Fruit fly (Drosophila melanogaster) whole organism, embryonic: ENCODE data around the gene Usp30.

ENCODE experiments used
- B-H2 ChIP-seq: fragments of 200-800 bp; sonication (Bioruptor generic); optimal IDR thresholded peaks from 2 replicates; lab custom pipeline; 2018; ENCODE audit warnings: missing biosample characterization, mild to moderate bottlenecking, missing genetic modification characterization
- Bdp1 ChIP-seq: fragments of 200-800 bp; sonication (Bioruptor generic); optimal IDR thresholded peaks from 3 replicates; lab custom pipeline; 2016; ENCODE audit warnings: missing biosample characterization, missing genetic modification characterization
- CG10979 ChIP-seq: fragments of 200-800 bp; sonication (Bioruptor generic); optimal IDR thresholded peaks from 2 replicates; lab custom pipeline; 2018; ENCODE audit warnings: missing biosample characterization, mild to moderate bottlenecking, missing genetic modification characterization, moderate library complexity
- CG13287 ChIP-seq: fragments of 200-800 bp; sonication (Bioruptor generic); IDR thresholded peaks from 2 replicates; pipeline ENCODE4 v1.3.6; 2022; ENCODE audit warnings: missing biosample characterization, missing genetic modification characterization; ENCODE audit not compliant: partially characterized antibody
- CG13894 ChIP-seq: fragments of 200-800 bp; sonication (Bioruptor generic); optimal IDR thresholded peaks from 3 replicates; lab custom pipeline; 2018; ENCODE audit warnings: missing biosample characterization, mild to moderate bottlenecking, missing genetic modification characterization, moderate library complexity
- CG14860 ChIP-seq: fragments of 200-800 bp; sonication (Bioruptor generic); IDR thresholded peaks from 3 replicates; pipeline ENCODE4 v1.3.6; 2022; ENCODE audit warnings: missing biosample characterization, missing genetic modification characterization; ENCODE audit not compliant: partially characterized antibody
- CG15479 ChIP-seq: fragments of 200-800 bp; sonication (Bioruptor generic); optimal IDR thresholded peaks from 3 replicates; lab custom pipeline; 2019; ENCODE audit warnings: missing biosample characterization, mild to moderate bottlenecking, missing genetic modification characterization, moderate library complexity
- CG16863 ChIP-seq: fragments of 200-800 bp; sonication (Bioruptor generic); optimal IDR thresholded peaks from 3 replicates; lab custom pipeline; 2016; ENCODE audit warnings: missing biosample characterization, missing genetic modification characterization
- CG17361 ChIP-seq: fragments of 200-800 bp; sonication (Bioruptor generic); IDR thresholded peaks from 3 replicates; pipeline ENCODE4 v1.3.6; 2022; ENCODE audit warnings: missing biosample characterization, missing genetic modification characterization
- CG30403 ChIP-seq: fragments of 200-800 bp; sonication (Bioruptor generic); optimal IDR thresholded peaks from 3 replicates; lab custom pipeline; 2016; ENCODE audit warnings: missing biosample characterization, missing genetic modification characterization
- CG32532 ChIP-seq: fragments of 200-800 bp; sonication (Bioruptor generic); IDR thresholded peaks from 2 replicates; pipeline ENCODE4 v1.3.6; 2022; ENCODE audit warnings: missing biosample characterization, missing genetic modification characterization
- CG34376 ChIP-seq: fragments of 200-800 bp; sonication (Bioruptor generic); optimal IDR thresholded peaks from 2 replicates; lab custom pipeline; 2018; ENCODE audit warnings: missing biosample characterization, mild to moderate bottlenecking, missing genetic modification characterization
- CG3847 ChIP-seq: fragments of 200-800 bp; sonication (Bioruptor generic); IDR thresholded peaks from 2 replicates; pipeline ENCODE4 v1.3.6; 2022; ENCODE audit warnings: missing biosample characterization, missing genetic modification characterization
- CG42726 ChIP-seq: fragments of 200-800 bp; sonication (Bioruptor generic); IDR thresholded peaks from 2 replicates; pipeline ENCODE4 v1.3.6; 2022; ENCODE audit warnings: missing biosample characterization, missing genetic modification characterization; ENCODE audit not compliant: partially characterized antibody
- CG6175 ChIP-seq: fragments of 200-800 bp; sonication (Bioruptor generic); IDR thresholded peaks from 3 replicates; pipeline ENCODE4 v1.3.6; 2022; ENCODE audit warnings: missing biosample characterization, missing genetic modification characterization
- D19A ChIP-seq: fragments of 200-800 bp; optimal IDR thresholded peaks from 3 replicates; lab custom pipeline; 2019; ENCODE audit warnings: missing biosample characterization, mild to moderate bottlenecking, missing genetic modification characterization, moderate library complexity
- D19B ChIP-seq: fragments of 200-800 bp; sonication (Bioruptor generic); optimal IDR thresholded peaks from 2 replicates; lab custom pipeline; 2017; ENCODE audit warnings: missing biosample characterization, mild to moderate bottlenecking, missing genetic modification characterization
- Dll ChIP-seq: fragments of 200-800 bp; sonication (Bioruptor generic); IDR thresholded peaks from 4 replicates; pipeline ENCODE4 v1.3.6; 2022; ENCODE audit warnings: missing biosample characterization, missing genetic modification characterization; ENCODE audit not compliant: partially characterized antibody
- H15 ChIP-seq: fragments of 200-800 bp; sonication (Bioruptor generic); IDR thresholded peaks from 3 replicates; pipeline ENCODE4 v1.3.6; 2022; ENCODE audit warnings: missing biosample characterization, missing genetic modification characterization
- Hr78 ChIP-seq, 2 experiments: fragments of 200-800 bp in 1 of 2; fragments of >200 bp in 1 of 2; sonication (Bioruptor generic) in 1 of 2; optimal IDR thresholded peaks; 2 replicates each; lab custom pipeline; 2017 to 2019; ENCODE audit warnings: missing biosample characterization in 2 of 2, missing genetic modification characterization in 2 of 2, mild to moderate bottlenecking in 1 of 2, moderate library complexity in 1 of 2
- Mad ChIP-seq: fragments of 200-800 bp; sonication (Bioruptor generic); optimal IDR thresholded peaks from 2 replicates; lab custom pipeline; 2016; ENCODE audit warnings: missing biosample characterization, missing genetic modification characterization
- Oli ChIP-seq: fragments of 200-800 bp; sonication (Bioruptor generic); optimal IDR thresholded peaks from 2 replicates; lab custom pipeline; 2018; ENCODE audit warnings: missing biosample characterization, mild to moderate bottlenecking, missing genetic modification characterization, moderate library complexity
- Rx ChIP-seq: fragments of 200-800 bp; sonication (Bioruptor generic); IDR thresholded peaks from 2 replicates; pipeline ENCODE4 v1.3.6; 2022; ENCODE audit warnings: missing biosample characterization, missing genetic modification characterization
- Sox102F ChIP-seq: fragments of 200-800 bp; sonication (Bioruptor generic); optimal IDR thresholded peaks from 2 replicates; lab custom pipeline; 2018; ENCODE audit warnings: missing biosample characterization, mild to moderate bottlenecking, missing genetic modification characterization, moderate library complexity
- Sry-δ ChIP-seq: fragments of 200-800 bp; sonication (Bioruptor generic); optimal IDR thresholded peaks from 2 replicates; lab custom pipeline; 2016; ENCODE audit warnings: missing biosample characterization, missing genetic modification characterization
- TFAM ChIP-seq: fragments of 200-800 bp; sonication (Bioruptor generic); optimal IDR thresholded peaks from 2 replicates; lab custom pipeline; 2017; ENCODE audit warnings: missing biosample characterization, missing genetic modification characterization, inconsistent platforms
- ap ChIP-seq: fragments of 200-800 bp; sonication (Bioruptor generic); IDR thresholded peaks from 2 replicates; pipeline ENCODE4 v1.3.6; 2022; ENCODE audit warnings: missing biosample characterization, missing genetic modification characterization
- bcd ChIP-seq: fragments of 200-800 bp; sonication (Bioruptor generic); optimal IDR thresholded peaks from 2 replicates; lab custom pipeline; 2017; ENCODE audit warnings: missing biosample characterization, mild to moderate bottlenecking, missing genetic modification characterization
- bowl ChIP-seq: fragments of 200-800 bp; sonication (Bioruptor generic); IDR thresholded peaks from 2 replicates; pipeline ENCODE4 v1.3.6; 2022; ENCODE audit warnings: missing biosample characterization, missing genetic modification characterization
- cato ChIP-seq: fragments of 200-800 bp; sonication (Bioruptor generic); optimal IDR thresholded peaks from 2 replicates; lab custom pipeline; 2016; ENCODE audit warnings: missing biosample characterization, missing genetic modification characterization, borderline replicate concordance
- cg ChIP-seq: fragments of 200-800 bp; sonication (Bioruptor generic); optimal IDR thresholded peaks from 3 replicates; lab custom pipeline; 2019; ENCODE audit warnings: missing biosample characterization, mild to moderate bottlenecking, missing genetic modification characterization, moderate library complexity
- chinmo ChIP-seq: fragments of 200-800 bp; sonication (Bioruptor generic); IDR thresholded peaks from 4 replicates; pipeline ENCODE4 v1.3.6; 2022; ENCODE audit warnings: missing biosample characterization, missing genetic modification characterization; ENCODE audit not compliant: partially characterized antibody
- en ChIP-seq: fragments of 200-800 bp; sonication (Bioruptor generic); optimal IDR thresholded peaks from 2 replicates; lab custom pipeline; 2016; ENCODE audit warnings: missing biosample characterization, missing genetic modification characterization
- grau ChIP-seq: fragments of 200-800 bp; optimal IDR thresholded peaks from 3 replicates; lab custom pipeline; 2019; ENCODE audit warnings: missing biosample characterization, mild to moderate bottlenecking, missing genetic modification characterization, moderate library complexity
- gsb ChIP-seq: fragments of 200-800 bp; sonication (Bioruptor generic); IDR thresholded peaks from 2 replicates; pipeline ENCODE4 v1.3.6; 2022; ENCODE audit warnings: missing biosample characterization, missing genetic modification characterization
- gsb-n ChIP-seq: fragments of 200-800 bp; sonication (Bioruptor generic); optimal IDR thresholded peaks from 3 replicates; lab custom pipeline; 2018; ENCODE audit warnings: missing biosample characterization, mild to moderate bottlenecking, missing genetic modification characterization
- ham ChIP-seq: fragments of 200-800 bp; sonication (Bioruptor generic); IDR thresholded peaks from 2 replicates; pipeline ENCODE4 v1.3.6; 2022; ENCODE audit warnings: missing biosample characterization, missing genetic modification characterization
- her ChIP-seq: fragments of 200-800 bp; sonication (Bioruptor generic); optimal IDR thresholded peaks from 2 replicates; lab custom pipeline; 2016; ENCODE audit warnings: missing biosample characterization, missing genetic modification characterization
- kay ChIP-seq: fragments of 200-800 bp; sonication (Bioruptor generic); optimal IDR thresholded peaks from 2 replicates; lab custom pipeline; 2016; ENCODE audit warnings: missing biosample characterization, missing genetic modification characterization
- lbe ChIP-seq: fragments of 200-800 bp; sonication (Bioruptor generic); optimal IDR thresholded peaks from 2 replicates; lab custom pipeline; 2016; ENCODE audit warnings: missing biosample characterization, mild to moderate bottlenecking, missing genetic modification characterization
- p53 ChIP-seq: fragments of 200-800 bp; sonication (Bioruptor generic); optimal IDR thresholded peaks from 2 replicates; lab custom pipeline; 2016; ENCODE audit warnings: missing biosample characterization, missing genetic modification characterization
- pita ChIP-seq: fragments of 200-800 bp; sonication (Bioruptor generic); optimal IDR thresholded peaks from 2 replicates; lab custom pipeline; 2017; ENCODE audit warnings: missing biosample characterization, mild to moderate bottlenecking, missing genetic modification characterization
- schlank ChIP-seq: fragments of 200-800 bp; sonication (Bioruptor generic); optimal IDR thresholded peaks from 2 replicates; lab custom pipeline; 2018; ENCODE audit warnings: missing biosample characterization, mild to moderate bottlenecking, missing genetic modification characterization
- sens ChIP-seq: fragments of 200-800 bp; sonication (Bioruptor generic); peaks from one replicate; lab custom pipeline; 2016; ENCODE audit warnings: missing biosample characterization, missing genetic modification characterization
- seq ChIP-seq: fragments of 200-800 bp; sonication (Bioruptor generic); IDR thresholded peaks from 2 replicates; pipeline ENCODE4 v1.3.6; 2022; ENCODE audit warnings: missing biosample characterization, missing genetic modification characterization
- slp2 ChIP-seq: fragments of 200-800 bp; sonication (Bioruptor generic); optimal IDR thresholded peaks from 2 replicates; lab custom pipeline; 2016; ENCODE audit warnings: missing biosample characterization, missing genetic modification characterization
- sqz ChIP-seq: fragments of 200-800 bp; sonication (Bioruptor generic); optimal IDR thresholded peaks from 3 replicates; lab custom pipeline; 2018; ENCODE audit warnings: missing biosample characterization, mild to moderate bottlenecking, missing genetic modification characterization
- sug ChIP-seq: fragments of 200-800 bp; optimal IDR thresholded peaks from 2 replicates; lab custom pipeline; 2019; ENCODE audit warnings: missing biosample characterization, mild to moderate bottlenecking, missing genetic modification characterization, moderate library complexity
- vvl ChIP-seq: fragments of 200-800 bp; sonication (Bioruptor generic); IDR thresholded peaks from 2 replicates; pipeline ENCODE4 v1.3.6; 2022; ENCODE audit warnings: missing biosample characterization, missing genetic modification characterization

The Usp30 gene

DNA sequence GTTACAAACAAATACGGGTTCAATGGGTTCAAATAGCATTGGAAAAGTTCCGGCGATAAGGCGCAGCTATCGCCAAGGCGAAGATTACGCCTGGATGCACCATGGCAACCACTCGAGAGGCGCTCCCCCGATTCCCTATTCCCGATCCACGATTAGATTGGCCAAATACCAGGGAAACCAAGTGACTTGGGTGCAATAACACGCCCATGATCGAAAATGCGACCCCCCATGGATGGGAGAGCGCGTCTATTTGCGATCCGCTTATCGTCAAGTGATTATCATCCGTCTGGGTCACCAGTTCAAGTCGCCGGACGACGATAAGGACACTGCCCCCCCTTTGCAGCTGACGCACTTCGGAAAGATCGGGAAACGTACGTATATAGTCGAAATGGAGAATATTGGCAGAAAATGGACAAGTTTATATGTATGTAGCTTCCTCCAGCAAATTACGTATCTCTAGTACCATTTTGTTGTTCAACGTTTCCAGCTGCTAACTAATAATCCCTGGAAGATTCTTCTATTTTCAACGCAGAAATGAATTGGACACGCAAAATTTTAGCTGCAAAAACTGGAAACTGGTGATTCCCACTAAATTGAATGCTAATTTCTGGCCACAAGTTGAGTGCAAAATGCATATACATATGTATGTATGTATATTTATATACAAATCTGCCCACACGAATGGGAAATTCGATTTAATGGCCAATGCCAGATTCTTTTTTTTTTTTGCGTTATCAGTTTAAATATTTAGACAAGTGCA, 35.6 kb upstream of the Usp30 start:
- TF ChIP-seq CG34376 (GFP tag; lab: Kevin White, UChicago) (peak; percentile 41), sens (peak; percentile 54), CG15479 (GFP tag; lab: Kevin White, UChicago) (peak; percentile 35), H15 (no peak), seq (GFP tag; lab: Robert Waterston, UW) (no peak), p53 (GFP tag; lab: Kevin White, UChicago) (no peak), chinmo (GFP tag; lab: Robert Waterston, UW) (0 out of 4 replicates have a peak, but pooled peaks have one; percentile 49), sug (tag; lab: Kevin White, UChicago) (peak; percentile 99), CG30403 (GFP tag; lab: Kevin White, UChicago) (no peak), her (no peak)

DNA sequence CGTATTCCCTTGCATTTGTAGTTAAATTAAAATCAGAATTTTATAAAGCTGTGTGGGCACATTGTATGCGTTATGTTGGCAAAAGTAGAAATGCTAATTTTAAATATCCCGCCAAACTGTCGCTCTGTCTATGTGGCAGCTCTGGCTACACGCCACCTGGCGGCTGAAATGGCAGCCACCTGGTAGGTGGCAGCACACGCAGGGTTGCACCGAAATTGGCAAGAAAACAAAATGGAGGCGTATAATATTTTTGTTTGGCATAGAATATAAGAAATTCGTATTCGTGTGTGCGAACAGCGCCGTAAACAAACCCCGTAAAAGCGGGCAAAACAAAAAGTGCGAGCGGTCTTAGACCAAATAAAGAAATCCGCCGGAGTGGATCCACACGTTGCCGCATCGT, 28.3 kb upstream of the Usp30 start, which contains the start of gene CG12236:
TSS of gene CG12236 (plus strand) at position 220 of the 400 bp plus-strand sequence.
- TF ChIP-seq lbe (GFP tag; lab: Kevin White, UChicago) (no peak), CG16863 (GFP tag; lab: Kevin White, UChicago) (no peak), Sox102F (no peak), CG14860 (GFP tag; lab: Robert Waterston, UW) (no peak), en (GFP tag; lab: Kevin White, UChicago) (no peak), CG3847 (GFP tag; lab: Robert Waterston, UW) (peak; percentile 83), Bdp1 (GFP tag; lab: Kevin White, UChicago) (no peak), cato (GFP tag; lab: Kevin White, UChicago) (no peak), cg (no peak), Mad (GFP tag; lab: Kevin White, UChicago) (peak; percentile 4), pita (GFP tag; lab: Kevin White, UChicago) (no peak), kay (GFP tag; lab: Kevin White, UChicago) (no peak), CG13894 (peak; percentile 71), Rx (GFP tag; lab: Robert Waterston, UW) (no peak), gsb (GFP tag; lab: Robert Waterston, UW) (no peak), Dll (GFP tag; lab: Robert Waterston, UW) (no peak), ham (no peak), CG6175 (GFP tag; lab: Robert Waterston, UW) (no peak; the same call in 2 of the 3 replicates), grau (tag; lab: Kevin White, UChicago) (peak; percentile 51), Oli (tag; lab: Kevin White, UChicago) (peak; percentile 3), Hr78 (GFP tag; optimal IDR thresholded peaks at IDR 0.05; lab: Kevin White, UChicago) (no peak), TFAM (GFP tag; lab: Kevin White, UChicago) (no peak), ap (GFP tag; lab: Robert Waterston, UW) (no peak), CG13287 (GFP tag; lab: Robert Waterston, UW) (peak; percentile 50; the same call in 1 of the 2 replicates), bowl (no peak), CG32532 (GFP tag; lab: Robert Waterston, UW) (peak; percentile 69), D19B (GFP tag; lab: Kevin White, UChicago) (no peak), slp2 (GFP tag; lab: Kevin White, UChicago) (peak; percentile 10), gsb-n (peak; percentile 57), D19A (tag; lab: Kevin White, UChicago) (peak; percentile 35), vvl (peak; percentile 61), CG42726 (GFP tag; lab: Robert Waterston, UW) (no peak), B-H2 (peak; percentile 74), Sry-δ (GFP tag; lab: Kevin White, UChicago) (peak; percentile 69), CG10979 (tag; lab: Kevin White, UChicago) (peak; percentile 28), schlank (tag; lab: Kevin White, UChicago) (no peak), bcd (no peak), sqz (GFP tag; lab: Kevin White, UChicago) (no peak), CG17361 (GFP tag; lab: Robert Waterston, UW) (0 out of 3 replicates have a peak, but pooled peaks have one; percentile 18)
